Fruit fly (Drosophila melanogaster) whole organism, wandering third instar larva: ENCODE results near the gene CG17564.
A peak's percentile ranks its signal among the peaks of the same experiment; 100 is the strongest.

Source experiments
- Abd-B ChIP-seq: fragments of >200 bp; optimal IDR thresholded peaks from 2 replicates; lab custom pipeline; 2017; ENCODE audit warnings: missing biosample characterization, missing genetic modification characterization
- CG32264 ChIP-seq: fragments of 200-800 bp; sonication (Bioruptor generic); optimal IDR thresholded peaks from 2 replicates; lab custom pipeline; 2016; ENCODE audit warnings: missing biosample characterization, missing genetic modification characterization
- CG9705 ChIP-seq: fragments of 200-800 bp; sonication (Bioruptor generic); optimal IDR thresholded peaks from 2 replicates; lab custom pipeline; 2018; ENCODE audit warnings: missing biosample characterization, mild to moderate bottlenecking, missing genetic modification characterization
- CrebA ChIP-seq: fragments of 200-800 bp; sonication (Bioruptor generic); optimal IDR thresholded peaks from 2 replicates; lab custom pipeline; 2016; ENCODE audit warnings: missing biosample characterization, mild to moderate bottlenecking, missing genetic modification characterization, borderline replicate concordance
- Dfd ChIP-seq: fragments of >200 bp; optimal IDR thresholded peaks from 2 replicates; lab custom pipeline; 2017; ENCODE audit warnings: missing biosample characterization, missing genetic modification characterization
- Dif ChIP-seq: fragments of 200-275, 200-300 bp; sonication (Bioruptor generic); optimal IDR thresholded peaks from 2 replicates; lab custom pipeline; 2018; ENCODE audit warnings: missing biosample characterization, missing genetic modification characterization; ENCODE audit not compliant: partially characterized antibody
- GATAd ChIP-seq: sonication (Bioruptor generic); optimal IDR thresholded peaks from 2 replicates; lab custom pipeline; 2016; ENCODE audit warnings: missing biosample characterization, missing genetic modification characterization
- HLH106 ChIP-seq: fragments of 200-800 bp; optimal IDR thresholded peaks from 3 replicates; lab custom pipeline; 2019; ENCODE audit warnings: missing biosample characterization, mild to moderate bottlenecking, missing genetic modification characterization, moderate library complexity
- Hnf4 ChIP-seq: fragments of 200-800 bp; sonication (Bioruptor generic); optimal IDR thresholded peaks from 2 replicates; lab custom pipeline; 2016; ENCODE audit warnings: missing biosample characterization, mild to moderate bottlenecking, missing genetic modification characterization
- Hr78 ChIP-seq: fragments of >200 bp; optimal IDR thresholded peaks from 2 replicates; lab custom pipeline; 2017; ENCODE audit warnings: missing biosample characterization, missing genetic modification characterization
- Hr83 ChIP-seq: fragments of 200-300 bp; sonication (Bioruptor generic); optimal IDR thresholded peaks from 2 replicates; lab custom pipeline; 2016; ENCODE audit warnings: missing biosample characterization, mild to moderate bottlenecking, missing genetic modification characterization, moderate library complexity; ENCODE audit not compliant: poor library complexity, severe bottlenecking
- Jra ChIP-seq: sonication (Bioruptor generic); optimal IDR thresholded peaks from 2 replicates; lab custom pipeline; 2016; ENCODE audit warnings: missing biosample characterization, missing genetic modification characterization
- Mio ChIP-seq: sonication (Bioruptor generic); optimal IDR thresholded peaks from 2 replicates; lab custom pipeline; 2016; ENCODE audit warnings: missing biosample characterization, missing genetic modification characterization
- Myc ChIP-seq: fragments of >200 bp; optimal IDR thresholded peaks from 2 replicates; lab custom pipeline; 2017
- N ChIP-seq: fragments of >200 bp; optimal IDR thresholded peaks from 2 replicates; lab custom pipeline; 2018; ENCODE audit warnings: missing biosample characterization, missing external identifiers, missing genetic modification characterization
- OdsH ChIP-seq: fragments of 200-800 bp; sonication (Bioruptor generic); optimal IDR thresholded peaks from 2 replicates; lab custom pipeline; 2016; ENCODE audit warnings: missing biosample characterization, mild to moderate bottlenecking, missing genetic modification characterization
- Rel ChIP-seq, 2 experiments: fragments of 200-800 bp; sonication (Bioruptor generic) in 1 of 2; optimal IDR thresholded peaks; 2 replicates in 1 of 2; 3 replicates in 1 of 2; lab custom pipeline; 2016 to 2019; ENCODE audit warnings: mild to moderate bottlenecking in 2 of 2, missing biosample characterization in 2 of 2, missing genetic modification characterization in 2 of 2, moderate library complexity in 1 of 2
- Sp1 ChIP-seq: fragments of 200-800 bp; sonication (Bioruptor generic); optimal IDR thresholded peaks from 3 replicates; lab custom pipeline; 2019; ENCODE audit warnings: missing biosample characterization, mild to moderate bottlenecking, missing genetic modification characterization, moderate library complexity
- Vsx2 ChIP-seq: fragments of 200-300, 225-300 bp; sonication (Bioruptor generic); optimal IDR thresholded peaks from 2 replicates; lab custom pipeline; 2018; ENCODE audit warnings: missing biosample characterization, missing genetic modification characterization; ENCODE audit not compliant: partially characterized antibody
- br ChIP-seq: fragments of 200-800 bp; sonication (Bioruptor generic); optimal IDR thresholded peaks from 2 replicates; lab custom pipeline; 2016; ENCODE audit warnings: missing biosample characterization, missing genetic modification characterization
- brk ChIP-seq: fragments of 200-800 bp; sonication (Bioruptor generic); optimal IDR thresholded peaks from 2 replicates; lab custom pipeline; 2016; ENCODE audit warnings: missing biosample characterization, mild to moderate bottlenecking, missing genetic modification characterization
- dl ChIP-seq, 2 experiments: fragments of 175-275, 200-275 bp in 1 of 2; fragments of 200-275 bp in 1 of 2; sonication (Bioruptor generic); optimal IDR thresholded peaks; lab custom pipeline; 2018; ENCODE audit warnings: mild to moderate bottlenecking in 2 of 2, missing biosample characterization in 2 of 2, missing genetic modification characterization in 2 of 2, moderate library complexity in 2 of 2; ENCODE audit not compliant: partially characterized antibody in 2 of 2, insufficient read depth in 1 of 2
- dmrt93B ChIP-seq: fragments of 200-800 bp; sonication (Bioruptor generic); optimal IDR thresholded peaks from 2 replicates; lab custom pipeline; 2018; ENCODE audit warnings: missing biosample characterization, mild to moderate bottlenecking, missing genetic modification characterization
- dsf ChIP-seq: sonication (Bioruptor generic); optimal IDR thresholded peaks from 2 replicates; lab custom pipeline; 2016; ENCODE audit warnings: missing biosample characterization, missing genetic modification characterization, borderline replicate concordance
- ey ChIP-seq: fragments of 200-800 bp; sonication (Bioruptor generic); optimal IDR thresholded peaks from 2 replicates; lab custom pipeline; 2016; ENCODE audit warnings: missing biosample characterization, missing genetic modification characterization
- foxo ChIP-seq, 2 experiments: fragments of 200-800 bp; sonication (Bioruptor generic); optimal IDR thresholded peaks; 2 replicates in 1 of 2; 3 replicates in 1 of 2; lab custom pipeline; 2016 to 2017; ENCODE audit warnings: missing biosample characterization in 2 of 2, missing genetic modification characterization in 2 of 2
- fru ChIP-seq: fragments of 200-800 bp; sonication (Bioruptor generic); optimal IDR thresholded peaks from 3 replicates; lab custom pipeline; 2016; ENCODE audit warnings: missing biosample characterization, mild to moderate bottlenecking, missing genetic modification characterization
- h ChIP-seq: fragments of 200-800 bp; sonication (Bioruptor generic); optimal IDR thresholded peaks from 3 replicates; lab custom pipeline; 2016; ENCODE audit warnings: missing biosample characterization, mild to moderate bottlenecking, missing genetic modification characterization
- jim ChIP-seq: fragments of 175-275, 200-325 bp; sonication (Bioruptor generic); optimal IDR thresholded peaks from 2 replicates; lab custom pipeline; 2016; ENCODE audit warnings: missing biosample characterization, mild to moderate bottlenecking, missing genetic modification characterization
- lola ChIP-seq: fragments of >200 bp; optimal IDR thresholded peaks from 2 replicates; lab custom pipeline; 2017; ENCODE audit warnings: missing biosample characterization, missing genetic modification characterization
- pan ChIP-seq: fragments of >200 bp; optimal IDR thresholded peaks from 2 replicates; lab custom pipeline; 2017
- psq ChIP-seq: fragments of 200-800 bp; sonication (Bioruptor generic); optimal IDR thresholded peaks from 3 replicates; lab custom pipeline; 2017; ENCODE audit warnings: missing biosample characterization, mild to moderate bottlenecking, missing genetic modification characterization, moderate library complexity
- rgr ChIP-seq: fragments of 200-800 bp; sonication (Bioruptor generic); optimal IDR thresholded peaks from 3 replicates; lab custom pipeline; 2016; ENCODE audit warnings: missing biosample characterization, mild to moderate bottlenecking, missing genetic modification characterization
- sage ChIP-seq: fragments of 200-800 bp; sonication (Bioruptor generic); optimal IDR thresholded peaks from 2 replicates; lab custom pipeline; 2016; ENCODE audit warnings: missing biosample characterization, mild to moderate bottlenecking, missing genetic modification characterization
- sv ChIP-seq: fragments of 200-800 bp; sonication (Bioruptor generic); optimal IDR thresholded peaks from 3 replicates; lab custom pipeline; 2016; ENCODE audit warnings: missing biosample characterization, missing genetic modification characterization
- tai ChIP-seq: sonication (Bioruptor generic); optimal IDR thresholded peaks from 2 replicates; lab custom pipeline; 2016; ENCODE audit warnings: missing biosample characterization, missing genetic modification characterization
- usp ChIP-seq: fragments of >200 bp; optimal IDR thresholded peaks from 2 replicates; lab custom pipeline; 2017; ENCODE audit warnings: missing biosample characterization, missing genetic modification characterization
- woc ChIP-seq: sonication (Bioruptor generic); optimal IDR thresholded peaks from 2 replicates; lab custom pipeline; 2016; ENCODE audit warnings: missing biosample characterization, mild to moderate bottlenecking, missing genetic modification characterization

CG17564 gene

dm6 chr2L:19328610-19329009 lies 28.9 kb upstream of the CG17564 start:
- TF ChIP-seq ey (peak; percentile 39), GATAd (GFP tag; lab: Kevin White, UChicago) (no peak), foxo (GFP tag; optimal IDR thresholded peaks at IDR 0.05; lab: Kevin White, UChicago) (peak in 1 of 2 experiments; percentile 57), Sp1 (GFP tag; lab: Kevin White, UChicago) (peak; percentile 49), Jra (no peak), Dif (GFP tag; lab: Kevin White, UChicago) (no peak), h (GFP tag; lab: Kevin White, UChicago) (peak; percentile 36), OdsH (GFP tag; lab: Kevin White, UChicago) (no peak), sage (peak; percentile 4), dl (GFP tag; optimal IDR thresholded peaks at IDR 0.05; lab: Kevin White, UChicago; ENCODE audit: insufficient read depth in 1 of 2, partially characterized antibody in 2 of 2) (no peak), tai (GFP tag; lab: Kevin White, UChicago) (no peak), Hr83 (GFP tag; lab: Kevin White, UChicago) (no peak), Mio (GFP tag; lab: Kevin White, UChicago) (no peak), Rel (GFP tag; optimal IDR thresholded peaks at IDR 0.05; lab: Kevin White, UChicago) (no peak), Rel (tag; optimal IDR thresholded peaks at IDR 0.05; lab: Kevin White, UChicago) (no peak), woc (peak; percentile 12), Dfd (no peak), jim (GFP tag; lab: Kevin White, UChicago) (no peak), CG32264 (GFP tag; lab: Kevin White, UChicago) (no peak), pan (lab: Kevin White, UChicago) (no peak), brk (no peak), usp (GFP tag; lab: Kevin White, UChicago) (no peak), psq (GFP tag; lab: Kevin White, UChicago) (no peak), lola (GFP tag; lab: Kevin White, UChicago) (no peak), fru (GFP tag; lab: Kevin White, UChicago) (peak; percentile 63), Hr78 (GFP tag; lab: Kevin White, UChicago) (no peak), Myc (lab: Kevin White, UChicago) (no peak), Vsx2 (GFP tag; lab: Kevin White, UChicago) (no peak), rgr (GFP tag; lab: Kevin White, UChicago) (peak; percentile 25), N (no peak), Abd-B (GFP tag; lab: Kevin White, UChicago) (no peak), dmrt93B (GFP tag; lab: Kevin White, UChicago) (no peak), br (peak; percentile 41), HLH106 (peak; percentile 52), CG9705 (no peak), CrebA (no peak), Hnf4 (GFP tag; lab: Kevin White, UChicago) (no peak), sv (GFP tag; lab: Kevin White, UChicago) (no peak), dsf (GFP tag; lab: Kevin White, UChicago) (no peak)

DNA sequence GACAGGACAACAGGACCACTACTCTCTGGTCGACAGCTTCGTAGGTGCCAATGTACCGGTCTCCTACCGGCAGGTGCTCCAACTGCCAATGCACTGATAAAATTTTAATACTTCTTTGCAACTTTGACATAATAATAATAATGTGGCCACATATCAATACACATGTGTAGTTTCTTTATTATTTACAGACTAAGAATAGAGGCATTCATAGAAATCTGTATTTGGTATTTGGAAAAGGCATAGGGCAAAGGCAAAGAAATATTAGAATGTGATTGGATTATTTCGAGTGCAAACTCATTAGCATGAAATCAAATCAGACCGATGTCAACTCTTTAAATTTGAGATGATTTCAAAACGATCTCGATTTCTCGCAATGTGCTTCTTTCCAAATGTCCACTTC lies 28.1 kb upstream of the CG17564 start:
- TF ChIP-seq h (GFP tag; lab: Kevin White, UChicago) (peak; percentile 1), Jra (no peak), fru (GFP tag; lab: Kevin White, UChicago) (peak; percentile 4), HLH106 (peak; percentile 21)

DNA sequence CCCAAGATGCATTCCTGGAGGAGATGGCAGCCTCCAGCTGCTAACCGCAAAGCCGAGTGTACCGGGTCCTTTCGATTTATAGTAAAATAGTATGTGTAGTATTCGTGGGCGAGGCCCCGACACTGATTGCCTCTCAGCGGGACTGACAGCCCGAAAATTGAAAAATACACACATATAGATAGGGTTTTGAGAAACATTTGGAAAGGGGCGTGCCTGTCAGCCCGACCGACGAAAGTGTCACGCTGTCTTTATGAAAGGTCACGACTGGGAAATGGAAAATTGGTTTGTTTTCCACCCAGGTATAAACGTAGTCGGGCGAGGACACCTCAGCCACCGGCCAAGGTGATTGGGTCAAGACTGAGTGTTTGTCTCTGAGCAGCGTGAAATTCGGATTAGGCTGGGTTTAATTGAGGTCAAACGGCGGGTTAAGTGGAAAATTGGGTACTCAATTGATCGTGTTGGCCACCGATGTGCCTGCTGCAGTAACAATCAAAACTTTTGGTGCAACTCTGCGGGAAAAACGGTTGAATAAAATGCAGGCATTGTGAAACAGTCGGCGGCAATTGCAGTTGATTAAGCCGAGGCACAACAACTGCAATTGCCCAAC lies 27.2 kb upstream of the CG17564 start:
- TF ChIP-seq Rel (GFP tag; optimal IDR thresholded peaks at IDR 0.05; lab: Kevin White, UChicago): no peak
- TF ChIP-seq Rel (tag; optimal IDR thresholded peaks at IDR 0.05; lab: Kevin White, UChicago): no peak
- TF ChIP-seq h (GFP tag; lab: Kevin White, UChicago): no peak
- no peak for TF ChIP-seq CrebA
- no peak for TF ChIP-seq HLH106
- no peak for TF ChIP-seq woc
- TF ChIP-seq ey: no peak
- TF ChIP-seq dsf (GFP tag; lab: Kevin White, UChicago): no peak
- TF ChIP-seq psq (GFP tag; lab: Kevin White, UChicago): no peak
- TF ChIP-seq, all 38 proteins: peak for 0
